Worm (Caenorhabditis elegans): ENCODE data around the gene F21H7.12.

DNA sequence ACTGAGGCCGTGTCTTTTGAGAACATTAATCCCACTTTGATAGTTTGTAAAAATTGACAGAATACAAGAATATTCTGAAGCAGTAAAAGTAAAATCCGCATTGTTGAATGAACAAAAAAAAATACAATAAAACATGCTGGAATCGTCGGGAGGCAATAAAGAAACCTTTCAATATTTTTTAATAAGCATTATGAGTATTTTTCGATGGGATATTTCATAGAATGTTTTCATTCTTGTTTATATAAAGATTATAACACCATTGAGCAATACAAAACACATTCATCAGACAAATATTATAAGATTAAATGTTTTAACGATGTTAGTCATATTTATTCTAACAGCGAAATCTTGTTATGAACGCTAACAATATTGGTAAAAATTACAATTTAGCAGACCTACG, 23.7 kb downstream of the F21H7.12 start, which contains the start of gene gcy-20:
- no peak for TF ChIP-seq daf-12 (tag; optimal IDR thresholded peaks at IDR 0.05)
- TF ChIP-seq F37D6.2 (tag; optimal IDR thresholded peaks at IDR 0.05), result no peak
- no peak for TF ChIP-seq ztf-11 (tag; optimal IDR thresholded peaks at IDR 0.05)
- TF ChIP-seq ama-1 (optimal IDR thresholded peaks at IDR 0.05), result no peak
- TF ChIP-seq nhr-237 (tag; optimal IDR thresholded peaks at IDR 0.05), result no peak
- TF ChIP-seq tag-97 (GFP tag; IDR thresholded peaks at IDR 0.05), result no peak
- TF ChIP-seq ZK546.5 (tag; optimal IDR thresholded peaks at IDR 0.05), result no peak
- no peak for TF ChIP-seq nhr-28 (tag; optimal IDR thresholded peaks at IDR 0.05)
- no peak for TF ChIP-seq zip-11 (GFP tag; IDR thresholded peaks at IDR 0.05)
- TF ChIP-seq fos-1 (tag; optimal IDR thresholded peaks at IDR 0.05), result no peak
- TF ChIP-seq unc-130 (GFP tag; optimal IDR thresholded peaks at IDR 0.05), result no peak

Measured in whole organism, L4 larva.